Worm (Caenorhabditis elegans) whole organism, L4 larva: ENCODE data around the gene C49A9.9.
A peak's percentile ranks its signal among the peaks of the same experiment; 100 is the strongest.

Source experiments
- F26F4.8 ChIP-seq: fragments of 200-800 bp; sonication (Bioruptor generic); conservative IDR thresholded peaks from 2 replicates; pipeline ENCODE4 v1.3.6; 2022; ENCODE audit warnings: missing genetic modification characterization, missing compliant biosample characterization
- F44E2.7 ChIP-seq: fragments of 200-800 bp; sonication (Bioruptor generic); IDR thresholded peaks from 2 replicates; pipeline ENCODE4 v2.1.2; 2022; ENCODE audit warnings: missing genetic modification characterization, missing compliant biosample characterization
- F49E8.2 ChIP-seq: sonication (generic microtip); optimal IDR thresholded peaks from 2 replicates; lab custom pipeline; 2016; ENCODE audit warnings: missing compliant biosample characterization, mild to moderate bottlenecking, missing genetic modification characterization, borderline replicate concordance
- Y75B8A.6 ChIP-seq: fragments of 200-800 bp; sonication (Bioruptor generic); IDR thresholded peaks from 2 replicates; pipeline ENCODE4 v1.3.6; 2022; ENCODE audit warnings: missing genetic modification reagents, missing genetic modification characterization, missing compliant biosample characterization
- ZK337.2 ChIP-seq: fragments of 200-800 bp; sonication (Bioruptor generic); IDR thresholded peaks from 2 replicates; pipeline ENCODE4 v1.3.6; 2022; ENCODE audit warnings: missing genetic modification reagents, missing genetic modification characterization, missing compliant biosample characterization
- aha-1 ChIP-seq: fragments of 150-350 bp; peaks from one replicate; lab custom pipeline; 2014; ENCODE audit warnings: missing biosample characterization, missing genetic modification characterization
- ceh-32 ChIP-seq: sonication (generic microtip); optimal IDR thresholded peaks from 2 replicates; lab custom pipeline; 2016; ENCODE audit warnings: mild to moderate bottlenecking, missing genetic modification characterization, missing compliant biosample characterization; ENCODE audit not compliant: poor library complexity
- ceh-44 ChIP-seq: fragments of 200-800 bp; sonication (Bioruptor generic); IDR thresholded peaks from 2 replicates; pipeline ENCODE4 v1.3.6; 2022; ENCODE audit warnings: missing genetic modification reagents, missing genetic modification characterization, missing compliant biosample characterization
- ceh-62 ChIP-seq: sonication (generic microtip); optimal IDR thresholded peaks from 2 replicates; lab custom pipeline; 2017; ENCODE audit warnings: missing biosample characterization, missing genetic modification characterization
- ctbp-1 ChIP-seq: fragments of 200-800 bp; sonication (Bioruptor generic); IDR thresholded peaks from 2 replicates; pipeline ENCODE4 v1.3.6; 2022; ENCODE audit warnings: missing genetic modification reagents, missing genetic modification characterization, missing compliant biosample characterization
- dpl-1 ChIP-seq: fragments of 150-350 bp; optimal IDR thresholded peaks from 2 replicates; lab custom pipeline; 2014; ENCODE audit warnings: missing biosample characterization, missing genetic modification reagents, missing genetic modification characterization
- hlh-11 ChIP-seq: fragments of 200-800 bp; sonication (Bioruptor generic); optimal IDR thresholded peaks from 2 replicates; lab custom pipeline; 2018; ENCODE audit warnings: mild to moderate bottlenecking, missing genetic modification characterization, missing compliant biosample characterization
- hlh-30 ChIP-seq: sonication (generic microtip); optimal IDR thresholded peaks from 2 replicates; lab custom pipeline; 2017; ENCODE audit warnings: antibody characterized with exemption, mild to moderate bottlenecking, missing genetic modification characterization, missing compliant biosample characterization; ENCODE audit not compliant: insufficient read depth
- lin-1 ChIP-seq: fragments of 200-800 bp; sonication (Bioruptor generic); IDR thresholded peaks from 2 replicates; pipeline ENCODE4 v1.3.6; 2022; ENCODE audit warnings: missing genetic modification reagents, missing genetic modification characterization, missing compliant biosample characterization
- lin-13 ChIP-seq: fragments of 150-350 bp; optimal IDR thresholded peaks from 2 replicates; lab custom pipeline; 2014; ENCODE audit warnings: missing biosample characterization, missing genetic modification reagents, missing genetic modification characterization
- lin-29 ChIP-seq: fragments of 200-800 bp; sonication (Bioruptor generic); IDR thresholded peaks from 2 replicates; pipeline ENCODE4 v1.3.6; 2022; ENCODE audit warnings: missing genetic modification reagents, missing genetic modification characterization, missing compliant biosample characterization
- lin-39 ChIP-seq: fragments of 150-350 bp; optimal IDR thresholded peaks from 2 replicates; lab custom pipeline; 2014; ENCODE audit warnings: missing biosample characterization, missing genetic modification reagents, missing genetic modification characterization
- lsy-2 ChIP-seq, 2 experiments: fragments of 150-350 bp in 1 of 2; sonication (generic microtip) in 1 of 2; optimal IDR thresholded peaks; 2 replicates each; lab custom pipeline; 2014 to 2017; ENCODE audit warnings: missing biosample characterization in 2 of 2, missing genetic modification characterization in 2 of 2
- madf-9 ChIP-seq: fragments of 200-800 bp; sonication (Bioruptor generic); conservative IDR thresholded peaks from 2 replicates; pipeline ENCODE4 v1.3.6; 2022; ENCODE audit warnings: missing genetic modification reagents, missing genetic modification characterization, missing compliant biosample characterization
- mdt-29 ChIP-seq: fragments of 200-800 bp; sonication (Bioruptor generic); IDR thresholded peaks from 2 replicates; pipeline ENCODE4 v1.3.6; 2022; ENCODE audit warnings: missing genetic modification reagents, missing genetic modification characterization, missing compliant biosample characterization
- mes-2 ChIP-seq: sonication (generic microtip); optimal IDR thresholded peaks from 2 replicates; lab custom pipeline; 2016; ENCODE audit warnings: missing genotype, mild to moderate bottlenecking, missing genetic modification characterization, missing compliant biosample characterization; ENCODE audit not compliant: poor library complexity, severe bottlenecking
- mxl-2 ChIP-seq: fragments of 200-800 bp; sonication (Bioruptor generic); conservative IDR thresholded peaks from 2 replicates; pipeline ENCODE4 v1.3.6; 2022; ENCODE audit warnings: missing genetic modification reagents, missing genetic modification characterization, missing compliant biosample characterization
- nhr-102 ChIP-seq: sonication (generic microtip); optimal IDR thresholded peaks from 2 replicates; lab custom pipeline; 2016; ENCODE audit warnings: mild to moderate bottlenecking, missing genetic modification characterization, moderate library complexity, missing compliant biosample characterization
- nhr-237 ChIP-seq: sonication (generic microtip); optimal IDR thresholded peaks from 2 replicates; lab custom pipeline; 2017; ENCODE audit warnings: missing biosample characterization, missing genetic modification characterization
- nhr-28 ChIP-seq: fragments of 150-350 bp; optimal IDR thresholded peaks from 2 replicates; lab custom pipeline; 2014; ENCODE audit warnings: missing biosample characterization, missing genetic modification characterization
- nhr-77 ChIP-seq: fragments of 150-350 bp; optimal IDR thresholded peaks from 2 replicates; lab custom pipeline; 2014; ENCODE audit warnings: missing biosample characterization, missing genetic modification characterization
- pha-4 ChIP-seq, 2 experiments: fragments of 150-350 bp in 1 of 2; fragments of 200-800 bp in 1 of 2; sonication (Bioruptor generic) in 1 of 2; IDR thresholded peaks in 1 of 2; optimal IDR thresholded peaks in 1 of 2; 2 replicates each; pipeline versions ENCODE4 v1.3.6 to Lab custom; 2014 to 2022; ENCODE audit warnings: missing genetic modification characterization in 2 of 2, missing genetic modification reagents in 2 of 2, missing biosample characterization in 1 of 2, missing compliant biosample characterization in 1 of 2
- php-3 ChIP-seq: fragments of 200-800 bp; sonication (Bioruptor generic); IDR thresholded peaks from 2 replicates; pipeline ENCODE4 v1.3.6; 2022; ENCODE audit warnings: missing genetic modification reagents, missing genetic modification characterization, missing compliant biosample characterization
- sdz-12 ChIP-seq: fragments of 200-800 bp; sonication (Bioruptor generic); optimal IDR thresholded peaks from 2 replicates; lab custom pipeline; 2018; ENCODE audit warnings: mild to moderate bottlenecking, missing genetic modification characterization, missing compliant biosample characterization
- snpc-1.2 ChIP-seq: fragments of 200-800 bp; sonication (Bioruptor generic); IDR thresholded peaks from 2 replicates; pipeline ENCODE4 v1.3.6; 2022; ENCODE audit warnings: missing genetic modification reagents, missing genetic modification characterization, missing compliant biosample characterization
- tra-1 ChIP-seq: fragments of 200-800 bp; sonication (Bioruptor generic); IDR thresholded peaks from 2 replicates; pipeline ENCODE4 v1.3.6; 2022; ENCODE audit warnings: missing genetic modification reagents, missing genetic modification characterization, missing compliant biosample characterization
- unc-62 ChIP-seq, 3 experiments: fragments of 150-350 bp in 1 of 3; sonication (generic microtip); optimal IDR thresholded peaks in 2 of 3; peaks in 1 of 3; 1 replicate in 1 of 3; 2 replicates in 2 of 3; lab custom pipeline; 2014 to 2017; ENCODE audit warnings: missing biosample characterization in 3 of 3, missing genetic modification characterization in 3 of 3, missing genetic modification reagents in 3 of 3, missing genotype in 1 of 3
- zip-11 ChIP-seq: fragments of 200-800 bp; sonication (Bioruptor generic); IDR thresholded peaks from 2 replicates; pipeline ENCODE4 v1.3.6; 2022; ENCODE audit warnings: missing genetic modification characterization, missing compliant biosample characterization

C49A9.9 gene

DNA sequence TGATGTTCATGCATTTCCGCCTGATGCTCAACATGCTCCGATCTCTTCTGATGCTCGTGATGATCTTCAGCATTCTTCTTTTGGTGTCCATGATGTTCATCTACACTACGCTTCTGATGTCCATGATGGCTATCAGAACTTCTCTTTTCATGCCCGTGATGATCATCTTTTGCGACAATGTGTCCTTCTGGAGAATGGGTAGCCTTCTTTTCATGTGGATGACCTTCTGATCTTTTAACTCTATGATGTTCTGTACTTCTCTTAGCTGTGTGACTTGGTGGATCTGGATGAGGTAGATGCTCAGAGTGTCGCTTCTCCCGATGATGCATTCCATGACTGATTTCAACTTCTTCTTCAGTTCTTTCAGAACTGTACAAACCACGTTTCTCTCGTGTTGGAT lies 41.8 kb downstream of the C49A9.9 start:
- TF ChIP-seq lin-1 (no peak), unc-62 (GFP tag; optimal IDR thresholded peaks at IDR 0.05 in 1 of 2; lab: Kevin White, UChicago) (peak in 1 of 2 experiments; percentile 90), unc-62 (tag; optimal IDR thresholded peaks at IDR 0.05; lab: Kevin White, UChicago) (no peak), F26F4.8 (GFP tag; lab: Robert Waterston, UW) (no peak), ceh-32 (tag; lab: Kevin White, UChicago) (no peak), hlh-11 (tag; lab: Kevin White, UChicago) (no peak), nhr-28 (tag; lab: Kevin White, UChicago) (no peak), Y75B8A.6 (GFP tag; lab: Robert Waterston, UW) (no peak), lsy-2 (tag; optimal IDR thresholded peaks at IDR 0.05; lab: Kevin White, UChicago) (no peak), F49E8.2 (tag; lab: Kevin White, UChicago) (no peak)

- no peak for TF ChIP-seq tra-1
- TF ChIP-seq F44E2.7 (GFP tag; lab: Robert Waterston, UW), result no peak
- no peak for TF ChIP-seq php-3 (GFP tag; lab: Robert Waterston, UW)
- TF ChIP-seq pha-4 (GFP tag; IDR thresholded peaks at IDR 0.05; lab: Robert Waterston, UW), result no peak
- TF ChIP-seq pha-4 (tag; optimal IDR thresholded peaks at IDR 0.05; lab: Kevin White, UChicago), result no peak
- TF ChIP-seq nhr-77, result no peak
- TF ChIP-seq ZK337.2 (GFP tag; lab: Robert Waterston, UW), result no peak
Observed at ce11 chrIV:6259732-6260131, 42.6 kb downstream of the C49A9.9 start, which contains the start of gene nlp-16. Gene nlp-16, minus strand, starts transcription at chrIV:6259832.

DNA sequence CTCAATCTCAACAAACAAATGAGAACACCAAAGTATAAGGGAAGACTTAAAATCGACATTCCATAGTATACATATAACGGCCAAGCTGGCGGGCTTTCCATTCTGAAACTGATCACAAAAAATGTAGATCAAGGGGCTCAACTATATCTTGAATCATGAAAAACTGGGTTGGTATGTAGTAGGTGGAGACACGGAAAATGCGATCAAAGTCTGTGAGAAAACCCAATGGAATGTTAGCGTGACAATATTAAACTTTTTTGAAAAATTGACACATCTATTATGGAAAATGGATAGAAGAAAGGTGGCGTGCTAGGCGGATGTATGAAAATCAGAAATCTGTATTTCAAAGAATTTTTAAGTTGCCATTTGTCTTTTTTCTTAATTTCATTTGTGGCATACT lies 46.1 kb downstream of the C49A9.9 start, which contains the start of gene srv-28:
TSS of gene srv-28 (minus strand) at position 101 of the 400 bp plus-strand sequence.
- TF ChIP-seq unc-62 (GFP tag; optimal IDR thresholded peaks at IDR 0.05 in 1 of 2; lab: Kevin White, UChicago) (peak in 1 of 2 experiments; percentile 33), unc-62 (tag; optimal IDR thresholded peaks at IDR 0.05; lab: Kevin White, UChicago) (no peak), sdz-12 (GFP tag; lab: Kevin White, UChicago) (no peak), aha-1 (tag; lab: Kevin White, UChicago) (peak; percentile 7)

- TF ChIP-seq nhr-237 (tag; lab: Kevin White, UChicago), result no peak
- TF ChIP-seq nhr-102 (tag; lab: Kevin White, UChicago), result no peak
- TF ChIP-seq madf-9 (GFP tag; lab: Robert Waterston, UW), result no peak
- no peak for TF ChIP-seq hlh-30 (tag; lab: Kevin White, UChicago)
- TF ChIP-seq zip-11 (GFP tag; lab: Robert Waterston, UW), result no peak
- TF ChIP-seq mes-2 (tag; lab: Kevin White, UChicago), result no peak
- TF ChIP-seq ctbp-1 (GFP tag; lab: Robert Waterston, UW), result no peak
- TF ChIP-seq dpl-1 (GFP tag; lab: Kevin White, UChicago), result no peak
- TF ChIP-seq mdt-29, result no peak
- TF ChIP-seq ceh-44 (GFP tag; lab: Robert Waterston, UW), result no peak
- TF ChIP-seq snpc-1.2 (GFP tag; lab: Robert Waterston, UW), result no peak
- TF ChIP-seq lin-29 (GFP tag; lab: Robert Waterston, UW), result no peak
- no peak for TF ChIP-seq aha-1 (tag; lab: Kevin White, UChicago)
- no peak for TF ChIP-seq lsy-2 (tag; optimal IDR thresholded peaks at IDR 0.05; lab: Kevin White, UChicago)
- TF ChIP-seq lin-39 (tag; lab: Kevin White, UChicago), result no peak
- TF ChIP-seq mxl-2 (GFP tag; lab: Robert Waterston, UW), result no peak
- no peak for TF ChIP-seq lin-13 (GFP tag; lab: Kevin White, UChicago)
- TF ChIP-seq ceh-62, result no peak
Observed at ce11 chrIV:6266499-6266898, 49.3 kb downstream of the C49A9.9 start, which contains the start of gene srv-29. Gene srv-29, minus strand, starts transcription at chrIV:6266599.
